Worm (Caenorhabditis elegans): ENCODE measurements around the gene acr-12.

- TF ChIP-seq lin-13 (GFP tag; optimal IDR thresholded peaks at IDR 0.05) (no peak), nhr-76 (tag; optimal IDR thresholded peaks at IDR 0.05) (no peak), hlh-30 (tag; optimal IDR thresholded peaks at IDR 0.05; ENCODE audit: insufficient read depth) (no peak), ceh-82 (tag; optimal IDR thresholded peaks at IDR 0.05) (no peak), rbr-2 (tag; optimal IDR thresholded peaks at IDR 0.05) (no peak), snpc-1.2 (GFP tag; IDR thresholded peaks at IDR 0.05) (no peak), ama-1 (optimal IDR thresholded peaks at IDR 0.05) (no peak)
Observed at ce11 chrX:13499098-13499497, 33.6 kb upstream of the acr-12 start.
